Worm (Caenorhabditis elegans): ENCODE data around the gene oac-30.

DNA sequence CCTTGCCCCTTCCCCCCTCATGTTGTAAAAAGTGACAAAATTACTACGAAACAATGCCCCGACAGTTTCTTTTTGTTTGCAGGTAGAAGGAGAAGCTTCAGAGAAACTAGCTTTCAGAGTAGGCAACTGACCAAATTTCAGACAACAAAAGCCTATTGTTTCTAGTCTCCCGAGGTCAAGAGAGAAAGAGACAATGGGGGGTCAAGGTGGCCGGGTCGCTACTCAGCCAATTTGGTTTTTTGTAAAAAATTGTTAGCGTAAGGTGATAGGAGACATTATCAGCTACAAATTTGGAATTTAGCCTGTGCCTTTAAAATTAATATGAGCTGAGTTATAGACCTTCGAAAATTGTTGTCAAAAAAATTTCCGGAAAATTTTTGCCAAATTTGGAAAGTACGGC is 31.7 kb downstream of the oac-30 start:
- TF ChIP-seq dao-5 (tag; optimal IDR thresholded peaks at IDR 0.05) (no peak), W03F9.2 (tag; optimal IDR thresholded peaks at IDR 0.05) (no peak)

Data from whole organism, L4/young adult.